Worm (Caenorhabditis elegans) whole organism, young adult: ENCODE data around the gene H04M03.11.

ENCODE experiments used
- B0261.1 ChIP-seq: sonication (generic microtip); optimal IDR thresholded peaks from 2 replicates; lab custom pipeline; 2016; ENCODE audit warnings: mild to moderate bottlenecking, missing genetic modification characterization, moderate library complexity, missing compliant biosample characterization
- B0336.3 ChIP-seq: fragments of 200-800 bp; sonication (Bioruptor generic); IDR thresholded peaks from 2 replicates; pipeline ENCODE4 v1.3.6; 2022; ENCODE audit warnings: missing genetic modification characterization, missing compliant biosample characterization
- F22D6.2 ChIP-seq: sonication (generic microtip); optimal IDR thresholded peaks from 2 replicates; lab custom pipeline; 2016; ENCODE audit warnings: mild to moderate bottlenecking, missing genetic modification characterization, missing compliant biosample characterization
- F37B4.10 ChIP-seq: fragments of 200-800 bp; sonication (Bioruptor generic); IDR thresholded peaks from 2 replicates; pipeline ENCODE4 v1.3.6; 2022; ENCODE audit warnings: missing genetic modification characterization, missing compliant biosample characterization
- F39B2.1 ChIP-seq: fragments of 200-800 bp; sonication (Bioruptor generic); IDR thresholded peaks from 2 replicates; pipeline ENCODE4 v1.3.6; 2022; ENCODE audit warnings: missing genetic modification reagents, missing genetic modification characterization, missing compliant biosample characterization
- F49E8.2 ChIP-seq: sonication (generic microtip); optimal IDR thresholded peaks from 3 replicates; lab custom pipeline; 2017; ENCODE audit warnings: missing genetic modification characterization, mild to moderate bottlenecking, missing compliant biosample characterization, antibody characterized with exemption, moderate library complexity; ENCODE audit not compliant: insufficient read depth
- F57C9.4 ChIP-seq: sonication (generic microtip); optimal IDR thresholded peaks from 2 replicates; lab custom pipeline; 2017; ENCODE audit warnings: mild to moderate bottlenecking, missing genetic modification characterization, missing compliant biosample characterization
- Y79H2A.3 ChIP-seq: fragments of 200-800 bp; sonication (Bioruptor generic); conservative IDR thresholded peaks from 2 replicates; pipeline ENCODE4 v1.3.6; 2022; ENCODE audit warnings: missing genetic modification reagents, missing genetic modification characterization, missing compliant biosample characterization
- akir-1 ChIP-seq: fragments of 200-800 bp; sonication (Bioruptor generic); optimal IDR thresholded peaks from 2 replicates; lab custom pipeline; 2018; ENCODE audit warnings: mild to moderate bottlenecking, missing genetic modification characterization, moderate library complexity, missing compliant biosample characterization
- aptf-2 ChIP-seq: fragments of 200-800 bp; sonication (Bioruptor generic); conservative IDR thresholded peaks from 2 replicates; pipeline ENCODE4 v1.3.6; 2022; ENCODE audit warnings: missing genetic modification reagents, missing genetic modification characterization, missing compliant biosample characterization
- aptf-3 ChIP-seq: fragments of 200-800 bp; sonication (Bioruptor generic); IDR thresholded peaks from 2 replicates; pipeline ENCODE4 v1.3.6; 2022; ENCODE audit warnings: missing genetic modification characterization, missing compliant biosample characterization
- athp-1 ChIP-seq: sonication (generic microtip); optimal IDR thresholded peaks from 2 replicates; lab custom pipeline; 2017; ENCODE audit warnings: mild to moderate bottlenecking, missing genetic modification characterization, missing compliant biosample characterization
- attf-6 ChIP-seq: fragments of 200-800 bp; sonication (Bioruptor generic); IDR thresholded peaks from 2 replicates; pipeline ENCODE4 v1.3.6; 2022; ENCODE audit warnings: missing genetic modification reagents, missing genetic modification characterization, missing compliant biosample characterization
- bed-2 ChIP-seq: fragments of 200-800 bp; sonication (Bioruptor generic); IDR thresholded peaks from 2 replicates; pipeline ENCODE4 v1.3.6; 2022; ENCODE audit warnings: missing genetic modification reagents, missing genetic modification characterization, missing compliant biosample characterization
- die-1 ChIP-seq: sonication (generic microtip); optimal IDR thresholded peaks from 2 replicates; lab custom pipeline; 2016; ENCODE audit warnings: missing genotype, mild to moderate bottlenecking, missing genetic modification characterization, missing compliant biosample characterization
- efl-1 ChIP-seq: fragments of 150-350 bp; optimal IDR thresholded peaks from 2 replicates; lab custom pipeline; 2014; ENCODE audit warnings: missing biosample characterization, missing genetic modification reagents, missing genetic modification characterization
- egl-18 ChIP-seq: fragments of 200-800 bp; sonication (Bioruptor generic); IDR thresholded peaks from 2 replicates; pipeline ENCODE4 v1.3.6; 2022; ENCODE audit warnings: missing genetic modification reagents, missing genetic modification characterization, missing compliant biosample characterization
- egl-44 ChIP-seq: fragments of 200-800 bp; sonication (Bioruptor generic); IDR thresholded peaks from 2 replicates; pipeline ENCODE4 v1.3.6; 2022; ENCODE audit warnings: missing genetic modification reagents, missing genetic modification characterization, missing compliant biosample characterization
- hmg-20 ChIP-seq: fragments of 200-800 bp; sonication (Bioruptor generic); IDR thresholded peaks from 2 replicates; pipeline ENCODE4 v1.3.6; 2022; ENCODE audit warnings: missing genetic modification reagents, missing genetic modification characterization, missing compliant biosample characterization
- hrde-1 ChIP-seq: sonication (generic microtip); optimal IDR thresholded peaks from 2 replicates; lab custom pipeline; 2016; ENCODE audit warnings: missing genetic modification characterization, mild to moderate bottlenecking, missing compliant biosample characterization, moderate library complexity, missing genotype, missing genetic modification reagents, borderline replicate concordance
- let-526 ChIP-seq: fragments of 200-800 bp; sonication (Bioruptor generic); IDR thresholded peaks from 2 replicates; pipeline ENCODE4 v1.3.6; 2022; ENCODE audit warnings: missing genetic modification reagents, missing genetic modification characterization, missing compliant biosample characterization
- lin-26 ChIP-seq: fragments of 200-800 bp; sonication (Bioruptor generic); IDR thresholded peaks from 2 replicates; pipeline ENCODE4 v1.3.6; 2022; ENCODE audit warnings: missing genetic modification reagents, missing genetic modification characterization, missing compliant biosample characterization
- lsl-1 ChIP-seq: fragments of 200-800 bp; sonication (Bioruptor generic); optimal IDR thresholded peaks from 2 replicates; lab custom pipeline; 2018; ENCODE audit warnings: mild to moderate bottlenecking, missing genetic modification characterization, moderate library complexity, missing compliant biosample characterization
- mcd-1 ChIP-seq: fragments of 200-800 bp; sonication (Bioruptor generic); IDR thresholded peaks from 2 replicates; pipeline ENCODE4 v1.3.6; 2022; ENCODE audit warnings: missing genetic modification reagents, missing genetic modification characterization, missing compliant biosample characterization
- mel-28 ChIP-seq: sonication (generic microtip); optimal IDR thresholded peaks from 2 replicates; lab custom pipeline; 2016; ENCODE audit warnings: borderline replicate concordance, mild to moderate bottlenecking, missing genetic modification characterization, missing compliant biosample characterization
- nfya-1 ChIP-seq: sonication (generic microtip); optimal IDR thresholded peaks from 2 replicates; lab custom pipeline; 2017; ENCODE audit warnings: antibody characterized with exemption, missing compliant biosample characterization, missing genetic modification characterization, borderline replicate concordance; ENCODE audit not compliant: insufficient read depth
- nhr-120 ChIP-seq: fragments of 200-800 bp; sonication (Bioruptor generic); IDR thresholded peaks from 2 replicates; pipeline ENCODE4 v1.3.6; 2022; ENCODE audit warnings: missing genetic modification characterization, missing compliant biosample characterization
- nhr-90 ChIP-seq: sonication (generic microtip); optimal IDR thresholded peaks from 2 replicates; lab custom pipeline; 2016; ENCODE audit warnings: missing genotype, mild to moderate bottlenecking, missing genetic modification characterization, missing compliant biosample characterization
- pbrm-1 ChIP-seq: fragments of 200-800 bp; sonication (Bioruptor generic); IDR thresholded peaks from 2 replicates; pipeline ENCODE4 v1.3.6; 2022; ENCODE audit warnings: missing genetic modification reagents, missing genetic modification characterization, missing compliant biosample characterization
- repo-1 ChIP-seq: sonication (generic microtip); optimal IDR thresholded peaks from 2 replicates; lab custom pipeline; 2017; ENCODE audit warnings: mild to moderate bottlenecking, missing genetic modification characterization, missing compliant biosample characterization
- sdz-38 ChIP-seq: sonication (generic microtip); optimal IDR thresholded peaks from 2 replicates; lab custom pipeline; 2016; ENCODE audit warnings: missing genotype, missing genetic modification characterization, missing compliant biosample characterization
- snpc-1.1 ChIP-seq: sonication (generic microtip); optimal IDR thresholded peaks from 2 replicates; lab custom pipeline; 2017; ENCODE audit warnings: missing genetic modification characterization, mild to moderate bottlenecking, missing compliant biosample characterization, antibody characterized with exemption, moderate library complexity, missing genotype, missing genetic modification reagents; ENCODE audit not compliant: insufficient read depth
- snpc-4 ChIP-seq, 5 experiments: fragments of 150-350 bp in 1 of 5; sonication (generic microtip) in 4 of 5; optimal IDR thresholded peaks; 2 replicates each; lab custom pipeline; 2014 to 2018; ENCODE audit warnings: missing genetic modification characterization in 5 of 5, missing biosample characterization in 3 of 5, antibody characterized with exemption in 2 of 5, mild to moderate bottlenecking in 2 of 5, missing compliant biosample characterization in 2 of 5, missing genotype in 2 of 5, moderate library complexity in 2 of 5, missing genetic modification reagents in 1 of 5
- tbp1 ChIP-seq: fragments of 200-800 bp; sonication (Bioruptor generic); optimal IDR thresholded peaks from 2 replicates; lab custom pipeline; 2018; ENCODE audit warnings: mild to moderate bottlenecking, missing genetic modification characterization, missing compliant biosample characterization
- tlf-1 ChIP-seq: fragments of 200-800 bp; sonication (Bioruptor generic); optimal IDR thresholded peaks from 2 replicates; lab custom pipeline; 2018; ENCODE audit warnings: mild to moderate bottlenecking, missing genetic modification characterization, missing compliant biosample characterization
- zim-3 ChIP-seq: sonication (generic microtip); optimal IDR thresholded peaks from 2 replicates; lab custom pipeline; 2017; ENCODE audit warnings: mild to moderate bottlenecking, missing genetic modification characterization, moderate library complexity, missing compliant biosample characterization
- ztf-3 ChIP-seq: fragments of 200-800 bp; sonication (Bioruptor generic); optimal IDR thresholded peaks from 2 replicates; lab custom pipeline; 2018; ENCODE audit warnings: mild to moderate bottlenecking, missing genetic modification characterization, missing compliant biosample characterization

The H04M03.11 gene

ce11 chrIV:5855608-5856007 is 28.8 kb downstream of the H04M03.11 start:
- TF ChIP-seq aptf-2 (GFP tag; lab: Robert Waterston, UW), result no peak
- TF ChIP-seq mcd-1 (GFP tag; lab: Robert Waterston, UW), result no peak
- no peak for TF ChIP-seq F57C9.4
- no peak for TF ChIP-seq F39B2.1 (GFP tag; lab: Robert Waterston, UW)
- no peak for TF ChIP-seq sdz-38
- no peak for TF ChIP-seq nhr-120 (GFP tag; lab: Robert Waterston, UW)
- no peak for TF ChIP-seq repo-1 (tag; lab: Kevin White, UChicago)
- TF ChIP-seq nfya-1 (tag; lab: Kevin White, UChicago), result no peak
- no peak for TF ChIP-seq egl-18 (GFP tag; lab: Robert Waterston, UW)
- TF ChIP-seq snpc-1.1 (tag; lab: Kevin White, UChicago), result no peak
- TF ChIP-seq efl-1 (GFP tag; lab: Kevin White, UChicago), result no peak
- TF ChIP-seq B0336.3 (GFP tag; lab: Robert Waterston, UW), result no peak
- TF ChIP-seq B0261.1 (tag; lab: Kevin White, UChicago), result no peak
- no peak for TF ChIP-seq hrde-1 (tag; lab: Kevin White, UChicago)
- no peak for TF ChIP-seq mel-28 (tag; lab: Kevin White, UChicago)
- no peak for TF ChIP-seq ztf-3 (GFP tag; lab: Kevin White, UChicago)
- TF ChIP-seq let-526 (GFP tag; lab: Robert Waterston, UW), result no peak
- TF ChIP-seq nhr-90 (tag; lab: Kevin White, UChicago), result no peak
- TF ChIP-seq F49E8.2, result no peak
- no peak for TF ChIP-seq Y79H2A.3 (GFP tag; lab: Robert Waterston, UW)

ce11 chrIV:5850765-5851377 is 33.5 kb downstream of the H04M03.11 start:
- peak; percentile 34 for TF ChIP-seq athp-1
- no peak for TF ChIP-seq aptf-3 (GFP tag; lab: Robert Waterston, UW)
- peak; percentile 47 for TF ChIP-seq lsl-1
- TF ChIP-seq hmg-20, result no peak
- TF ChIP-seq nfya-1 (tag; lab: Kevin White, UChicago), result no peak
- TF ChIP-seq F37B4.10, result no peak
- peak; percentile 34; the same call in 1 of the 2 replicates for TF ChIP-seq lin-26 (GFP tag; lab: Robert Waterston, UW)
- no peak for TF ChIP-seq F22D6.2
- no peak for TF ChIP-seq snpc-4 (GFP tag; optimal IDR thresholded peaks at IDR 0.05; lab: Kevin White, UChicago)
- peak in 1 of 4 experiments; percentile 83 for TF ChIP-seq snpc-4 (tag; optimal IDR thresholded peaks at IDR 0.05; lab: Kevin White, UChicago)
- TF ChIP-seq die-1 (tag; lab: Kevin White, UChicago), result peak; percentile 8
- TF ChIP-seq zim-3 (tag; lab: Kevin White, UChicago), result no peak
- TF ChIP-seq egl-44 (GFP tag; lab: Robert Waterston, UW), result no peak
- no peak for TF ChIP-seq bed-2
- TF ChIP-seq F49E8.2, result peak; percentile 42
- peak; percentile 15 for TF ChIP-seq tbp1 (GFP tag; lab: Kevin White, UChicago)
- peak; percentile 38; the same call in 1 of the 2 replicates for TF ChIP-seq attf-6 (GFP tag; lab: Robert Waterston, UW)
- 0 out of 2 replicates have a peak, but pooled peaks have one; percentile 40 for TF ChIP-seq pbrm-1 (GFP tag; lab: Robert Waterston, UW)
- no peak for TF ChIP-seq akir-1 (GFP tag; lab: Kevin White, UChicago)
- peak; percentile 22 for TF ChIP-seq tlf-1 (GFP tag; lab: Kevin White, UChicago)
